Fruit fly (Drosophila melanogaster) whole organism, wandering third instar larva: ENCODE measurements around the gene FoxL1.

Source experiments
- Abd-B ChIP-seq: fragments of >200 bp; optimal IDR thresholded peaks from 2 replicates; lab custom pipeline; 2017; ENCODE audit warnings: missing biosample characterization, missing genetic modification characterization
- Hr78 ChIP-seq: fragments of >200 bp; optimal IDR thresholded peaks from 2 replicates; lab custom pipeline; 2017; ENCODE audit warnings: missing biosample characterization, missing genetic modification characterization
- Hr83 ChIP-seq: fragments of 200-300 bp; sonication (Bioruptor generic); optimal IDR thresholded peaks from 2 replicates; lab custom pipeline; 2016; ENCODE audit warnings: missing biosample characterization, mild to moderate bottlenecking, missing genetic modification characterization, moderate library complexity; ENCODE audit not compliant: poor library complexity, severe bottlenecking
- N ChIP-seq: fragments of >200 bp; optimal IDR thresholded peaks from 2 replicates; lab custom pipeline; 2018; ENCODE audit warnings: missing biosample characterization, missing external identifiers, missing genetic modification characterization
- Rel ChIP-seq, 2 experiments: fragments of 200-800 bp; sonication (Bioruptor generic) in 1 of 2; optimal IDR thresholded peaks; 2 replicates in 1 of 2; 3 replicates in 1 of 2; lab custom pipeline; 2016 to 2019; ENCODE audit warnings: mild to moderate bottlenecking in 2 of 2, missing biosample characterization in 2 of 2, missing genetic modification characterization in 2 of 2, moderate library complexity in 1 of 2
- dl ChIP-seq, 2 experiments: fragments of 175-275, 200-275 bp in 1 of 2; fragments of 200-275 bp in 1 of 2; sonication (Bioruptor generic); optimal IDR thresholded peaks; lab custom pipeline; 2018; ENCODE audit warnings: mild to moderate bottlenecking in 2 of 2, missing biosample characterization in 2 of 2, missing genetic modification characterization in 2 of 2, moderate library complexity in 2 of 2; ENCODE audit not compliant: partially characterized antibody in 2 of 2, insufficient read depth in 1 of 2
- h ChIP-seq: fragments of 200-800 bp; sonication (Bioruptor generic); optimal IDR thresholded peaks from 3 replicates; lab custom pipeline; 2016; ENCODE audit warnings: missing biosample characterization, mild to moderate bottlenecking, missing genetic modification characterization
- lola ChIP-seq: fragments of >200 bp; optimal IDR thresholded peaks from 2 replicates; lab custom pipeline; 2017; ENCODE audit warnings: missing biosample characterization, missing genetic modification characterization
- pan ChIP-seq: fragments of >200 bp; optimal IDR thresholded peaks from 2 replicates; lab custom pipeline; 2017
- psq ChIP-seq: fragments of 200-800 bp; sonication (Bioruptor generic); optimal IDR thresholded peaks from 3 replicates; lab custom pipeline; 2017; ENCODE audit warnings: missing biosample characterization, mild to moderate bottlenecking, missing genetic modification characterization, moderate library complexity
- sv ChIP-seq: fragments of 200-800 bp; sonication (Bioruptor generic); optimal IDR thresholded peaks from 3 replicates; lab custom pipeline; 2016; ENCODE audit warnings: missing biosample characterization, missing genetic modification characterization
- usp ChIP-seq: fragments of >200 bp; optimal IDR thresholded peaks from 2 replicates; lab custom pipeline; 2017; ENCODE audit warnings: missing biosample characterization, missing genetic modification characterization

- TF ChIP-seq sv (no peak), dl (GFP tag; optimal IDR thresholded peaks at IDR 0.05; lab: Kevin White, UChicago; ENCODE audit: insufficient read depth in 1 of 2, partially characterized antibody in 2 of 2) (no peak), Hr78 (GFP tag; lab: Kevin White, UChicago) (no peak), Hr83 (GFP tag; lab: Kevin White, UChicago) (no peak), pan (lab: Kevin White, UChicago) (no peak), lola (GFP tag; lab: Kevin White, UChicago) (no peak), usp (GFP tag; lab: Kevin White, UChicago) (no peak), h (no peak), Rel (GFP tag; optimal IDR thresholded peaks at IDR 0.05; lab: Kevin White, UChicago) (no peak), Rel (tag; optimal IDR thresholded peaks at IDR 0.05; lab: Kevin White, UChicago) (no peak), N (no peak), Abd-B (GFP tag; lab: Kevin White, UChicago) (no peak), psq (no peak)
Measured at dm6 chr3L:4046289-4046688, 27.6 kb downstream of the FoxL1 start, which contains the start of gene CG1136.
